Fruit fly (Drosophila melanogaster) whole organism, prepupa: ENCODE measurements around the gene Grasp65.
A peak's percentile ranks its signal among the peaks of the same experiment; 100 is the strongest.

Experiments
- Blimp-1 ChIP-seq: fragments of 200-800 bp; sonication (Bioruptor generic); optimal IDR thresholded peaks from 3 replicates; lab custom pipeline; 2017; ENCODE audit warnings: missing biosample characterization, missing genetic modification characterization, mild to moderate bottlenecking, moderate library complexity, missing genetic modification reagents
- CG16779 ChIP-seq: fragments of 200-800 bp; sonication (Bioruptor generic); optimal IDR thresholded peaks from 3 replicates; lab custom pipeline; 2017; ENCODE audit warnings: missing biosample characterization, mild to moderate bottlenecking, missing genetic modification characterization
- CG32006 ChIP-seq: fragments of 200-800 bp; sonication (Bioruptor generic); optimal IDR thresholded peaks from 3 replicates; lab custom pipeline; 2017; ENCODE audit warnings: missing biosample characterization, mild to moderate bottlenecking, missing genetic modification characterization
- CG4318 ChIP-seq: fragments of 200-800 bp; sonication (Bioruptor generic); optimal IDR thresholded peaks from 3 replicates; lab custom pipeline; 2017; ENCODE audit warnings: missing biosample characterization, mild to moderate bottlenecking, missing genetic modification characterization
- CG8319 ChIP-seq: fragments of 200-800 bp; sonication (Bioruptor generic); optimal IDR thresholded peaks from 3 replicates; lab custom pipeline; 2016; ENCODE audit warnings: missing biosample characterization, missing genetic modification characterization
- CG9139 ChIP-seq: fragments of 200-800 bp; sonication (Bioruptor generic); optimal IDR thresholded peaks from 3 replicates; lab custom pipeline; 2017; ENCODE audit warnings: missing biosample characterization, mild to moderate bottlenecking, missing genetic modification characterization
- Ets96B ChIP-seq: fragments of 200-800 bp; optimal IDR thresholded peaks from 2 replicates; lab custom pipeline; 2019; ENCODE audit warnings: missing biosample characterization, mild to moderate bottlenecking, missing genetic modification characterization, moderate library complexity
- Lpt ChIP-seq: fragments of 200-800 bp; sonication (Bioruptor generic); optimal IDR thresholded peaks from 3 replicates; lab custom pipeline; 2016; ENCODE audit warnings: missing biosample characterization, missing genetic modification characterization
- dsx ChIP-seq: fragments of 200-800 bp; optimal IDR thresholded peaks from 3 replicates; lab custom pipeline; 2019; ENCODE audit warnings: missing biosample characterization, mild to moderate bottlenecking, missing genetic modification characterization, moderate library complexity; ENCODE audit not compliant: poor library complexity, severe bottlenecking
- fkh ChIP-seq: fragments of 200-800 bp; sonication (Bioruptor generic); optimal IDR thresholded peaks from 3 replicates; lab custom pipeline; 2017; ENCODE audit warnings: missing biosample characterization, mild to moderate bottlenecking, missing genetic modification characterization, moderate library complexity
- spab ChIP-seq: fragments of 200-800 bp; sonication (Bioruptor generic); optimal IDR thresholded peaks from 2 replicates; lab custom pipeline; 2017; ENCODE audit warnings: missing biosample characterization, mild to moderate bottlenecking, missing genetic modification characterization, missing genetic modification reagents
- ss ChIP-seq, 2 experiments: fragments of 200-800 bp; sonication (Bioruptor generic); optimal IDR thresholded peaks; 2 replicates in 1 of 2; 3 replicates in 1 of 2; lab custom pipeline; 2017 to 2018; ENCODE audit warnings: mild to moderate bottlenecking in 2 of 2, missing biosample characterization in 2 of 2, missing genetic modification characterization in 2 of 2, moderate library complexity in 1 of 2

dm6 chr3L:19924771-19925304 lies at the start of gene Grasp65:
- TF ChIP-seq dsx (peak; percentile 38), fkh (GFP tag; lab: Kevin White, UChicago) (no peak), ss (GFP tag; optimal IDR thresholded peaks at IDR 0.05; lab: Kevin White, UChicago) (no peak), Blimp-1 (GFP tag; lab: Kevin White, UChicago) (no peak), CG8319 (GFP tag; lab: Kevin White, UChicago) (no peak), spab (GFP tag; lab: Kevin White, UChicago) (no peak), CG9139 (GFP tag; lab: Kevin White, UChicago) (no peak), CG4318 (GFP tag; lab: Kevin White, UChicago) (no peak), Lpt (GFP tag; lab: Kevin White, UChicago) (no peak), CG32006 (no peak), Ets96B (tag; lab: Kevin White, UChicago) (no peak), CG16779 (tag; lab: Kevin White, UChicago) (no peak)
